Fruit fly (Drosophila melanogaster) whole organism, wandering third instar larva: Measurements from ENCODE around the gene CG18748.

Experiments
- Abd-B ChIP-seq: fragments of >200 bp; optimal IDR thresholded peaks from 2 replicates; lab custom pipeline; 2017; ENCODE audit warnings: missing biosample characterization, missing genetic modification characterization
- CG32264 ChIP-seq: fragments of 200-800 bp; sonication (Bioruptor generic); optimal IDR thresholded peaks from 2 replicates; lab custom pipeline; 2016; ENCODE audit warnings: missing biosample characterization, missing genetic modification characterization
- CG9705 ChIP-seq: fragments of 200-800 bp; sonication (Bioruptor generic); optimal IDR thresholded peaks from 2 replicates; lab custom pipeline; 2018; ENCODE audit warnings: missing biosample characterization, mild to moderate bottlenecking, missing genetic modification characterization
- CrebA ChIP-seq: fragments of 200-800 bp; sonication (Bioruptor generic); optimal IDR thresholded peaks from 2 replicates; lab custom pipeline; 2016; ENCODE audit warnings: missing biosample characterization, mild to moderate bottlenecking, missing genetic modification characterization, borderline replicate concordance
- Dfd ChIP-seq: fragments of >200 bp; optimal IDR thresholded peaks from 2 replicates; lab custom pipeline; 2017; ENCODE audit warnings: missing biosample characterization, missing genetic modification characterization
- Dif ChIP-seq: fragments of 200-275, 200-300 bp; sonication (Bioruptor generic); optimal IDR thresholded peaks from 2 replicates; lab custom pipeline; 2018; ENCODE audit warnings: missing biosample characterization, missing genetic modification characterization; ENCODE audit not compliant: partially characterized antibody
- GATAd ChIP-seq: sonication (Bioruptor generic); optimal IDR thresholded peaks from 2 replicates; lab custom pipeline; 2016; ENCODE audit warnings: missing biosample characterization, missing genetic modification characterization
- HLH106 ChIP-seq: fragments of 200-800 bp; optimal IDR thresholded peaks from 3 replicates; lab custom pipeline; 2019; ENCODE audit warnings: missing biosample characterization, mild to moderate bottlenecking, missing genetic modification characterization, moderate library complexity
- Hnf4 ChIP-seq: fragments of 200-800 bp; sonication (Bioruptor generic); optimal IDR thresholded peaks from 2 replicates; lab custom pipeline; 2016; ENCODE audit warnings: missing biosample characterization, mild to moderate bottlenecking, missing genetic modification characterization
- Hr78 ChIP-seq: fragments of >200 bp; optimal IDR thresholded peaks from 2 replicates; lab custom pipeline; 2017; ENCODE audit warnings: missing biosample characterization, missing genetic modification characterization
- Hr83 ChIP-seq: fragments of 200-300 bp; sonication (Bioruptor generic); optimal IDR thresholded peaks from 2 replicates; lab custom pipeline; 2016; ENCODE audit warnings: missing biosample characterization, mild to moderate bottlenecking, missing genetic modification characterization, moderate library complexity; ENCODE audit not compliant: poor library complexity, severe bottlenecking
- Jra ChIP-seq: sonication (Bioruptor generic); optimal IDR thresholded peaks from 2 replicates; lab custom pipeline; 2016; ENCODE audit warnings: missing biosample characterization, missing genetic modification characterization
- Mio ChIP-seq: sonication (Bioruptor generic); optimal IDR thresholded peaks from 2 replicates; lab custom pipeline; 2016; ENCODE audit warnings: missing biosample characterization, missing genetic modification characterization
- Myc ChIP-seq: fragments of >200 bp; optimal IDR thresholded peaks from 2 replicates; lab custom pipeline; 2017
- N ChIP-seq: fragments of >200 bp; optimal IDR thresholded peaks from 2 replicates; lab custom pipeline; 2018; ENCODE audit warnings: missing biosample characterization, missing external identifiers, missing genetic modification characterization
- OdsH ChIP-seq: fragments of 200-800 bp; sonication (Bioruptor generic); optimal IDR thresholded peaks from 2 replicates; lab custom pipeline; 2016; ENCODE audit warnings: missing biosample characterization, mild to moderate bottlenecking, missing genetic modification characterization
- Rel ChIP-seq, 2 experiments: fragments of 200-800 bp; sonication (Bioruptor generic) in 1 of 2; optimal IDR thresholded peaks; 2 replicates in 1 of 2; 3 replicates in 1 of 2; lab custom pipeline; 2016 to 2019; ENCODE audit warnings: mild to moderate bottlenecking in 2 of 2, missing biosample characterization in 2 of 2, missing genetic modification characterization in 2 of 2, moderate library complexity in 1 of 2
- Sp1 ChIP-seq: fragments of 200-800 bp; sonication (Bioruptor generic); optimal IDR thresholded peaks from 3 replicates; lab custom pipeline; 2019; ENCODE audit warnings: missing biosample characterization, mild to moderate bottlenecking, missing genetic modification characterization, moderate library complexity
- Vsx2 ChIP-seq: fragments of 200-300, 225-300 bp; sonication (Bioruptor generic); optimal IDR thresholded peaks from 2 replicates; lab custom pipeline; 2018; ENCODE audit warnings: missing biosample characterization, missing genetic modification characterization; ENCODE audit not compliant: partially characterized antibody
- br ChIP-seq: fragments of 200-800 bp; sonication (Bioruptor generic); optimal IDR thresholded peaks from 2 replicates; lab custom pipeline; 2016; ENCODE audit warnings: missing biosample characterization, missing genetic modification characterization
- brk ChIP-seq: fragments of 200-800 bp; sonication (Bioruptor generic); optimal IDR thresholded peaks from 2 replicates; lab custom pipeline; 2016; ENCODE audit warnings: missing biosample characterization, mild to moderate bottlenecking, missing genetic modification characterization
- dl ChIP-seq, 2 experiments: fragments of 175-275, 200-275 bp in 1 of 2; fragments of 200-275 bp in 1 of 2; sonication (Bioruptor generic); optimal IDR thresholded peaks; lab custom pipeline; 2018; ENCODE audit warnings: mild to moderate bottlenecking in 2 of 2, missing biosample characterization in 2 of 2, missing genetic modification characterization in 2 of 2, moderate library complexity in 2 of 2; ENCODE audit not compliant: partially characterized antibody in 2 of 2, insufficient read depth in 1 of 2
- dmrt93B ChIP-seq: fragments of 200-800 bp; sonication (Bioruptor generic); optimal IDR thresholded peaks from 2 replicates; lab custom pipeline; 2018; ENCODE audit warnings: missing biosample characterization, mild to moderate bottlenecking, missing genetic modification characterization
- dsf ChIP-seq: sonication (Bioruptor generic); optimal IDR thresholded peaks from 2 replicates; lab custom pipeline; 2016; ENCODE audit warnings: missing biosample characterization, missing genetic modification characterization, borderline replicate concordance
- ey ChIP-seq: fragments of 200-800 bp; sonication (Bioruptor generic); optimal IDR thresholded peaks from 2 replicates; lab custom pipeline; 2016; ENCODE audit warnings: missing biosample characterization, missing genetic modification characterization
- foxo ChIP-seq, 2 experiments: fragments of 200-800 bp; sonication (Bioruptor generic); optimal IDR thresholded peaks; 2 replicates in 1 of 2; 3 replicates in 1 of 2; lab custom pipeline; 2016 to 2017; ENCODE audit warnings: missing biosample characterization in 2 of 2, missing genetic modification characterization in 2 of 2
- fru ChIP-seq: fragments of 200-800 bp; sonication (Bioruptor generic); optimal IDR thresholded peaks from 3 replicates; lab custom pipeline; 2016; ENCODE audit warnings: missing biosample characterization, mild to moderate bottlenecking, missing genetic modification characterization
- h ChIP-seq: fragments of 200-800 bp; sonication (Bioruptor generic); optimal IDR thresholded peaks from 3 replicates; lab custom pipeline; 2016; ENCODE audit warnings: missing biosample characterization, mild to moderate bottlenecking, missing genetic modification characterization
- jim ChIP-seq: fragments of 175-275, 200-325 bp; sonication (Bioruptor generic); optimal IDR thresholded peaks from 2 replicates; lab custom pipeline; 2016; ENCODE audit warnings: missing biosample characterization, mild to moderate bottlenecking, missing genetic modification characterization
- lola ChIP-seq: fragments of >200 bp; optimal IDR thresholded peaks from 2 replicates; lab custom pipeline; 2017; ENCODE audit warnings: missing biosample characterization, missing genetic modification characterization
- pan ChIP-seq: fragments of >200 bp; optimal IDR thresholded peaks from 2 replicates; lab custom pipeline; 2017
- psq ChIP-seq: fragments of 200-800 bp; sonication (Bioruptor generic); optimal IDR thresholded peaks from 3 replicates; lab custom pipeline; 2017; ENCODE audit warnings: missing biosample characterization, mild to moderate bottlenecking, missing genetic modification characterization, moderate library complexity
- rgr ChIP-seq: fragments of 200-800 bp; sonication (Bioruptor generic); optimal IDR thresholded peaks from 3 replicates; lab custom pipeline; 2016; ENCODE audit warnings: missing biosample characterization, mild to moderate bottlenecking, missing genetic modification characterization
- sage ChIP-seq: fragments of 200-800 bp; sonication (Bioruptor generic); optimal IDR thresholded peaks from 2 replicates; lab custom pipeline; 2016; ENCODE audit warnings: missing biosample characterization, mild to moderate bottlenecking, missing genetic modification characterization
- sv ChIP-seq: fragments of 200-800 bp; sonication (Bioruptor generic); optimal IDR thresholded peaks from 3 replicates; lab custom pipeline; 2016; ENCODE audit warnings: missing biosample characterization, missing genetic modification characterization
- tai ChIP-seq: sonication (Bioruptor generic); optimal IDR thresholded peaks from 2 replicates; lab custom pipeline; 2016; ENCODE audit warnings: missing biosample characterization, missing genetic modification characterization
- usp ChIP-seq: fragments of >200 bp; optimal IDR thresholded peaks from 2 replicates; lab custom pipeline; 2017; ENCODE audit warnings: missing biosample characterization, missing genetic modification characterization
- woc ChIP-seq: sonication (Bioruptor generic); optimal IDR thresholded peaks from 2 replicates; lab custom pipeline; 2016; ENCODE audit warnings: missing biosample characterization, mild to moderate bottlenecking, missing genetic modification characterization

Gene CG18748

DNA sequence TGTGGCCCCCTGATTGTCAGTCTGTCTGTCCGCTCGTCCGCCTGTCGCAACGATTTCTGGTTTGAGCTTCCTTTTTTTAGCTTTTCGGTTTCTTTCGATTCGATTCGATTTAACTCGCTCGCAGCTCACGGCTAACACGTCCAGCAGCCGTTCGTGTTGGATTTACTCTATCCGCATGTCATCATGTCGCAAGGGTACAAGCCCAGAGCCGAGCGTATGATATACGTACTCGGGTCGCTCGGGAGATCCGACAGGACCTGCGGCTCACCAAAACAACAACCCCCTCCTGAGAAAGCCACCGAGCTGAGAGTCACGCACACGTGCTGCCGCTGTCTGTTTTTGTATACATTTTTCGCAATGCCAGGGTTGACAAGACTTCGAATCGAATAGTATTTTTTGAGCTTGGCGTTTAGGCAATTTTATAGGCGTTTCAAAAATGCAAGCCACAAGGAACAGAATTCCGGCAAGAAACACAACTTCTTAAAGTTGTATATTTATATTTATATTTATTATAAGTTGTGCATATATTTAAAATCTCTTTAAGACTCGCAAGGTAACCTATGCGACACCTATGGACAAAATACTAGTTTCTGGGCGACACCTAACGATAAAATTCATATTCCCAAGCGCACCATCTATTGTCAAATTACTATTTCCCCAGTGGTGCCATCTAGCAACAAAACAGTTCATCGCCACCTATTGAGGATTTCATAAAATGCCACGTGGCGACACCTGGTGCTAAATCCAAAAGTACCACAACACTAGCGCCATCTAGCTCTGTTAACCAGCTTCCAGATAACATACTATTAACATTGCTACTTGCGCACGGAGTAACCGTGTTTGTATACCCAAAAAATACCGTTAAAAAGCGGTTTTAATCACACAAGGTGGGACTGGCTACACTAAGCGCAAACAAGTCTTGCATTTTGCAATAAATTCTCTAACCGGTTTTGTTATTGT, 22.2 kb upstream of the CG18748 start, which contains the start of the genes CG2993 and sgll:
Gene CG2993, minus strand, starts transcription at position 353 of the 960 bp plus-strand sequence.
Gene sgll, plus strand, starts transcription at position 871 of the 960 bp plus-strand sequence.
- TF ChIP-seq Abd-B, result no peak
- TF ChIP-seq Mio (GFP tag; lab: Kevin White, UChicago), result peak; percentile 73
- peak; percentile 17 for TF ChIP-seq CrebA (GFP tag; lab: Kevin White, UChicago)
- TF ChIP-seq usp (GFP tag; lab: Kevin White, UChicago), result no peak
- peak; percentile 91 for TF ChIP-seq h (GFP tag; lab: Kevin White, UChicago)
- peak; percentile 25 for TF ChIP-seq Sp1 (GFP tag; lab: Kevin White, UChicago)
- peak; percentile 86 for TF ChIP-seq HLH106 (tag; lab: Kevin White, UChicago)
- TF ChIP-seq N (GFP tag; lab: Kevin White, UChicago), result no peak
- no peak for TF ChIP-seq lola
- peak; percentile 82 for TF ChIP-seq Jra (GFP tag; lab: Kevin White, UChicago)
- TF ChIP-seq sv (GFP tag; lab: Kevin White, UChicago), result peak; percentile 80
- peak; percentile 80 for TF ChIP-seq jim (GFP tag; lab: Kevin White, UChicago)
- TF ChIP-seq CG32264, result peak; percentile 29
- TF ChIP-seq rgr, result peak; percentile 94
- TF ChIP-seq dmrt93B, result peak; percentile 79
- TF ChIP-seq Hr78 (GFP tag; lab: Kevin White, UChicago), result no peak
- TF ChIP-seq Dif (GFP tag; lab: Kevin White, UChicago), result no peak
- peak; percentile 79 for TF ChIP-seq CG9705 (GFP tag; lab: Kevin White, UChicago)
- peak; percentile 95 for TF ChIP-seq Myc (lab: Kevin White, UChicago)
- TF ChIP-seq dl (GFP tag; optimal IDR thresholded peaks at IDR 0.05; lab: Kevin White, UChicago; ENCODE audit: insufficient read depth in 1 of 2, partially characterized antibody in 2 of 2), result no peak
- peak; percentile 90 for TF ChIP-seq fru (GFP tag; lab: Kevin White, UChicago)
- peak; percentile 1 for TF ChIP-seq sage (GFP tag; lab: Kevin White, UChicago)
- TF ChIP-seq OdsH (GFP tag; lab: Kevin White, UChicago), result peak; percentile 94
- peak; percentile 96 for TF ChIP-seq tai (GFP tag; lab: Kevin White, UChicago)
- peak; percentile 89 for TF ChIP-seq br (GFP tag; lab: Kevin White, UChicago)
- TF ChIP-seq dsf (GFP tag; lab: Kevin White, UChicago), result peak; percentile 57
- TF ChIP-seq psq (GFP tag; lab: Kevin White, UChicago), result peak; percentile 86
- TF ChIP-seq Hr83 (GFP tag; lab: Kevin White, UChicago), result peak; percentile 97
- TF ChIP-seq Vsx2 (GFP tag; lab: Kevin White, UChicago), result no peak
- TF ChIP-seq Dfd, result no peak
- TF ChIP-seq foxo (GFP tag; optimal IDR thresholded peaks at IDR 0.05; lab: Kevin White, UChicago), result peak in 1 of 2 experiments; percentile 96
- peak; percentile 73 for TF ChIP-seq GATAd (GFP tag; lab: Kevin White, UChicago)
- peak; percentile 6 for TF ChIP-seq woc
- peak; percentile 50 for TF ChIP-seq brk (GFP tag; lab: Kevin White, UChicago)
- TF ChIP-seq Rel (GFP tag; optimal IDR thresholded peaks at IDR 0.05; lab: Kevin White, UChicago), result no peak
- TF ChIP-seq Rel (tag; optimal IDR thresholded peaks at IDR 0.05; lab: Kevin White, UChicago), result no peak
- peak; percentile 95 for TF ChIP-seq Hnf4 (GFP tag; lab: Kevin White, UChicago)
- no peak for TF ChIP-seq pan (lab: Kevin White, UChicago)
- peak; percentile 91 for TF ChIP-seq ey

DNA sequence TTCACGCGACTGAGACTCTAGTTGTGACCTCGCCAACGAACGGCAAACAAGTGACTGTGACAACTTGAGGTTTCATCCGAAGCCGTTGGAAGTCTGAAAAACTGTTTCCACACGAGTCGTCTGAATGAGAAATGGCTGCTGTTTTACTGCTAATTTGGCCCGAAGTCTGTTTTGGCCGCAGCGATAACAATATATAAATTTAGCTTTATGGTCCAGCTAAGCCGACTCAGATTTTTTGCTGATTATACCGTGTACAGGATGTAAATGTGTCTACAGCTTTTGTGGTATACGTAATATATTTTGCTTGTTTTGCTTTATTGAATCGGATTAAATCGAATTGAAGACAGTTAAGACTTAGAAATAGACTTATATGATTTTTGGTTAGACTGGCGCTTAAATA, 16.6 kb upstream of the CG18748 start, which contains the start of gene CG18268:
Gene CG18268, minus strand, starts transcription at position 101 of the 400 bp plus-strand sequence.
- no peak for TF ChIP-seq Dif (GFP tag; lab: Kevin White, UChicago)
- no peak for TF ChIP-seq sv (GFP tag; lab: Kevin White, UChicago)
- TF ChIP-seq jim (GFP tag; lab: Kevin White, UChicago), result no peak
- TF ChIP-seq Hnf4 (GFP tag; lab: Kevin White, UChicago), result no peak
- no peak for TF ChIP-seq Sp1 (GFP tag; lab: Kevin White, UChicago)
- no peak for TF ChIP-seq CrebA (GFP tag; lab: Kevin White, UChicago)
- TF ChIP-seq HLH106 (tag; lab: Kevin White, UChicago), result no peak
- no peak for TF ChIP-seq Hr83 (GFP tag; lab: Kevin White, UChicago)
- TF ChIP-seq rgr, result no peak
